Worm (Caenorhabditis elegans): ENCODE measurements around the gene nep-8.
A peak's percentile ranks its signal among the peaks of the same experiment; 100 is the strongest.

The nep-8 gene

DNA sequence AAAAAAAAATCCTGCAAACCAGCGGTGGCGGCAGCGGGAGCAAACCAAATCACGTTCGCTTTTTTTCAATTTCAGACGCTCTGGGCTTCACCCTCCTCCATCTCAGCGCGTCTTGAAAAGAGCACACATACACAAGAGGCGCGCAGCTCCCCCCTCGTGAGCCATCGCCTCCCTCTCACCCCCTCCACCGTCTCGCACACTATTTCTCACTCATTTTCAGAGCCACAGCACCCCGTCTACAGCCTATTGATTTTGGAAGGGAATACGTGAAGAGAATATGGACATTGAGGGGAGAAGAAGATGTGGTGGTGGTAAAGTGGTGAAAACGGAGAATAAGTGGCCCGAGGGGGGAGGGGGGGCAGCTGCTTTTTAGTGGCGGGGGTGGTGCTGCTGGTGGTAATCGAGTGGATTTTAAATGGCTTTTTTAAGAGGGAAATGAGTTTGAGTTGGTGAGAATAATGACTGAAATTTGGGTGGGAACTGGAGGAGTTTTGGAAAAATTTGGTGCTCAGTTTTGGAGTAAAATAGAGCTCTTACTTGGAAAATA lies 24.6 kb downstream of the nep-8 start (continued):
- peak; percentile 40; the same call in 1 of the 2 replicates for TF ChIP-seq mcd-1 (GFP tag; IDR thresholded peaks at IDR 0.05)
- TF ChIP-seq F57A8.1 (GFP tag; optimal IDR thresholded peaks at IDR 0.05) = no peak
- TF ChIP-seq dpff-1 (tag; optimal IDR thresholded peaks at IDR 0.05) = no peak

ce11 chrII:3429400-3429799 lies 25.8 kb downstream of the nep-8 start, which contains the start of gene C16C8.18:
TSS of gene C16C8.18 (plus strand) at chrII:3429700.
- no peak for TF ChIP-seq mcd-1 (GFP tag; IDR thresholded peaks at IDR 0.05)
- no peak for TF ChIP-seq B0336.3 (GFP tag; IDR thresholded peaks at IDR 0.05)
- TF ChIP-seq nhr-80 (tag; optimal IDR thresholded peaks at IDR 0.05) = no peak
- no peak for TF ChIP-seq gei-17 (GFP tag; optimal IDR thresholded peaks at IDR 0.05)

DNA sequence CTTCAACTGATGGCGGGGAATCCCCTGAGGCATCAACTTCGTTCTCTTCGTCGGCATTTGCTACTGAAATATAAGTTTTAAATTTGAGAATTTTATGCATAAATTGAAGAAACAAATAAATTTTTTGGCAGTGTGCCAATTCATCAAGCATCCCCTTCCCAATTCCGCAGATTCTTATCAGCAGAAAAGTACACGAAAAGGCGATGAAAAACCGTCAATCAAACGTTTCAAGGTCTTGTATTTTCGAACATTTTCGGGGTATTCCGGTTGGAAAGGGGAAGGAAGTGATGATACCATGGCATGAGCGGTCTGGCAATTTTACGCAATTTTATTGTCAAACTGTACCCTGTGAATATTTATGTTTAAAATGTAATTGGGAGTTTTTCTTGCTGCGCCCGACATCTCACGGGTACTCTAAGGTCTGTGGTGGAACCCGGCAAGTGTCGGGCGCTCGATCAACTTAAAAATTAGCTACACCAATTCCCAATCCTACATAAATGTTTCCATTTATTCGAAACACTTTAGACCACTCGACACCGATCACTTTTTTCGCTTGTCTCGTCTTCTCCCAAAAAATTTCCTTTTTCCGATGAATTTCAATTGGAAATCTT lies 31.4 kb downstream of the nep-8 start:
- TF ChIP-seq tbp1 (GFP tag; optimal IDR thresholded peaks at IDR 0.05) = no peak
- TF ChIP-seq C17E4.6 (GFP tag; IDR thresholded peaks at IDR 0.05) = no peak
- TF ChIP-seq ztf-22 (GFP tag; optimal IDR thresholded peaks at IDR 0.05) = no peak
- TF ChIP-seq snpc-4 (GFP tag; optimal IDR thresholded peaks at IDR 0.05) = no peak
- peak; percentile 3 to 75 (median 58) for TF ChIP-seq snpc-4 (tag; optimal IDR thresholded peaks at IDR 0.05)
- TF ChIP-seq nfya-1 (tag; optimal IDR thresholded peaks at IDR 0.05; ENCODE audit: borderline replicate concordance, insufficient read depth) = no peak
- no peak for TF ChIP-seq T26A5.8 (tag; optimal IDR thresholded peaks at IDR 0.05)
- TF ChIP-seq nhr-80 (tag; optimal IDR thresholded peaks at IDR 0.05) = peak; percentile 30
- TF ChIP-seq nhr-90 (tag; optimal IDR thresholded peaks at IDR 0.05) = no peak
- TF ChIP-seq ets-4 (GFP tag; optimal IDR thresholded peaks at IDR 0.05) = peak; percentile 17
- no peak for TF ChIP-seq F57C9.4 (tag; optimal IDR thresholded peaks at IDR 0.05)
- 0 out of 2 replicates have a peak, but pooled peaks have one; percentile 16 for TF ChIP-seq dox-1 (GFP tag; IDR thresholded peaks at IDR 0.05)

ce11 chrII:3436412-3436811 lies 32.8 kb downstream of the nep-8 start, which contains the start of gene skpo-2:
TSS of gene skpo-2 (minus strand) at chrII:3436512.
- no peak for TF ChIP-seq rpc-1 (optimal IDR thresholded peaks at IDR 0.05)
- no peak for TF ChIP-seq rpc-1 (tag; optimal IDR thresholded peaks at IDR 0.05)
- no peak for TF ChIP-seq gei-17 (GFP tag; optimal IDR thresholded peaks at IDR 0.05)
- no peak for TF ChIP-seq T07F8.4 (tag; optimal IDR thresholded peaks at IDR 0.05)
- no peak for TF ChIP-seq let-526 (GFP tag; IDR thresholded peaks at IDR 0.05)
- no peak for TF ChIP-seq sea-2 (GFP tag; IDR thresholded peaks at IDR 0.05)
- no peak for TF ChIP-seq him-1 (tag; optimal IDR thresholded peaks at IDR 0.05)
- TF ChIP-seq mel-28 (tag; optimal IDR thresholded peaks at IDR 0.05; ENCODE audit: borderline replicate concordance) = no peak
- no peak for TF ChIP-seq ztf-3 (GFP tag; optimal IDR thresholded peaks at IDR 0.05)
- TF ChIP-seq lir-1 (GFP tag; conservative IDR thresholded peaks at IDR 0.05) = no peak
- no peak for TF ChIP-seq tlf-1 (GFP tag; optimal IDR thresholded peaks at IDR 0.05)
- TF ChIP-seq mxl-1 (tag; optimal IDR thresholded peaks at IDR 0.05) = no peak
- no peak for TF ChIP-seq zfh-2 (GFP tag; conservative IDR thresholded peaks at IDR 0.05)
- TF ChIP-seq T26A5.8 (tag; optimal IDR thresholded peaks at IDR 0.05) = no peak
- no peak for TF ChIP-seq ama-1 (optimal IDR thresholded peaks at IDR 0.05)
- TF ChIP-seq ama-1 (GFP tag; optimal IDR thresholded peaks at IDR 0.05) = no peak
- TF ChIP-seq ccch-3 (GFP tag; optimal IDR thresholded peaks at IDR 0.05) = no peak
- no peak for TF ChIP-seq bed-1 (GFP tag; IDR thresholded peaks at IDR 0.05)
- no peak for TF ChIP-seq rec-8 (tag; optimal IDR thresholded peaks at IDR 0.05)
- TF ChIP-seq K11D2.4 (GFP tag; IDR thresholded peaks at IDR 0.05) = no peak
- TF ChIP-seq snpc-4 (GFP tag; optimal IDR thresholded peaks at IDR 0.05) = no peak
- TF ChIP-seq snpc-4 (tag; optimal IDR thresholded peaks at IDR 0.05) = no peak
